Fruit fly (Drosophila melanogaster) Kc167 (cell line): ENCODE results near the gene TwdlJ.

Experiments used
- Myc ChIP-seq: fragments of >200 bp; optimal IDR thresholded peaks from 2 replicates; lab custom pipeline; 2017; ENCODE audit warnings: missing external identifiers
- Sin3A ChIP-seq: fragments of >200 bp; optimal IDR thresholded peaks from 2 replicates; lab custom pipeline; 2018; ENCODE audit warnings: missing external identifiers
- h ChIP-seq: fragments of >200 bp; optimal IDR thresholded peaks from 3 replicates; lab custom pipeline; 2018; ENCODE audit warnings: missing external identifiers
- psq ChIP-seq: fragments of >200 bp; optimal IDR thresholded peaks from 2 replicates; lab custom pipeline; 2017; ENCODE audit warnings: missing external identifiers

DNA sequence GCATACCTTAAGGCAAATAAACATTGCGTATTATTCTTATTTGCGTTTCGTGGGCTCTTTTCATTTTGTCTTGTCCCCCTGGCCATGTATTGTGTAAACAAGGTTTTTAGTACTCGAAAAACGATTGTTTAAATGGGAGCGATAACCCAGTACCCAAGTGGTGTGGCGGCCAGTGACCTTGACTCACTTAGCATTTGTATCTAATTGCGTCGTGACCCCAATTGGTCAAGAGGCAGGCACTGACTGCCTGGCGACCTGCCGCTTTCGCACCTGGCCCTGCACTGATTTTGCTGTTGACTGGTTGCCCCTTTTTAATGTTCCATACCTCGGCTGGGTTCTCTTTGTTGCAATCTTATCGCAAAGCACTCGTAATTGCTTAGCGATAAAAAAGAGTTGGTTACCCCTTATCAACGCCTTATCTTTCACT is 41.5 kb upstream of the TwdlJ start:
- TF ChIP-seq Myc (no peak), h (no peak), psq (no peak), Sin3A (lab: Kevin White, UChicago) (no peak)
